Worm (Caenorhabditis elegans): ENCODE results near the gene T23E1.3.
"Not testable (repeated sequence)": the region's sequence is repeated elsewhere in the genome, so short reads cannot be mapped to it uniquely, and the experiment has no call there.

T23E1.3 gene

ce11 chrIV:3172510-3172909, 26.8 kb downstream of the T23E1.3 start, which contains the start of gene Y67D8B.1:
Gene Y67D8B.1 (minus strand): TSS chrIV:3172610.
- not testable (repeated sequence) for TF ChIP-seq unc-62 (GFP tag; optimal IDR thresholded peaks at IDR 0.05)

- no peak for TF ChIP-seq unc-62 (GFP tag; optimal IDR thresholded peaks at IDR 0.05)
These were observed 30.5 kb downstream of the T23E1.3 start, which contains the start of gene nlp-81 for ce11 chrIV:3176067-3176758. Gene nlp-81 (minus strand): TSS chrIV:3176117.

- no peak for TF ChIP-seq unc-62 (GFP tag; optimal IDR thresholded peaks at IDR 0.05)
These were observed 37.2 kb downstream of the T23E1.3 start for ce11 chrIV:3182920-3183319.

ce11 chrIV:3191466-3191865, 45.8 kb downstream of the T23E1.3 start, which contains the start of gene Y67D8B.2:
Gene Y67D8B.2 (minus strand): TSS chrIV:3191566.
- TF ChIP-seq unc-62 (GFP tag; optimal IDR thresholded peaks at IDR 0.05): no peak

- TF ChIP-seq unc-62 (GFP tag; optimal IDR thresholded peaks at IDR 0.05): no peak
These were observed 50.7 kb downstream of the T23E1.3 start for ce11 chrIV:3196367-3196766.
